Fruit fly (Drosophila melanogaster) whole organism, wandering third instar larva: ENCODE measurements around the gene CG15040.

Experiments used
- OdsH ChIP-seq: fragments of 200-800 bp; sonication (Bioruptor generic); optimal IDR thresholded peaks from 2 replicates; lab custom pipeline; 2016; ENCODE audit warnings: missing biosample characterization, mild to moderate bottlenecking, missing genetic modification characterization
- br ChIP-seq: fragments of 200-800 bp; sonication (Bioruptor generic); optimal IDR thresholded peaks from 2 replicates; lab custom pipeline; 2016; ENCODE audit warnings: missing biosample characterization, missing genetic modification characterization
- dmrt93B ChIP-seq: fragments of 200-800 bp; sonication (Bioruptor generic); optimal IDR thresholded peaks from 2 replicates; lab custom pipeline; 2018; ENCODE audit warnings: missing biosample characterization, mild to moderate bottlenecking, missing genetic modification characterization
- foxo ChIP-seq, 2 experiments: fragments of 200-800 bp; sonication (Bioruptor generic); optimal IDR thresholded peaks; 2 replicates in 1 of 2; 3 replicates in 1 of 2; lab custom pipeline; 2016 to 2017; ENCODE audit warnings: missing biosample characterization in 2 of 2, missing genetic modification characterization in 2 of 2
- lola ChIP-seq: fragments of >200 bp; optimal IDR thresholded peaks from 2 replicates; lab custom pipeline; 2017; ENCODE audit warnings: missing biosample characterization, missing genetic modification characterization
- psq ChIP-seq: fragments of 200-800 bp; sonication (Bioruptor generic); optimal IDR thresholded peaks from 3 replicates; lab custom pipeline; 2017; ENCODE audit warnings: missing biosample characterization, mild to moderate bottlenecking, missing genetic modification characterization, moderate library complexity
- sage ChIP-seq: fragments of 200-800 bp; sonication (Bioruptor generic); optimal IDR thresholded peaks from 2 replicates; lab custom pipeline; 2016; ENCODE audit warnings: missing biosample characterization, mild to moderate bottlenecking, missing genetic modification characterization
- woc ChIP-seq: sonication (Bioruptor generic); optimal IDR thresholded peaks from 2 replicates; lab custom pipeline; 2016; ENCODE audit warnings: missing biosample characterization, mild to moderate bottlenecking, missing genetic modification characterization

DNA sequence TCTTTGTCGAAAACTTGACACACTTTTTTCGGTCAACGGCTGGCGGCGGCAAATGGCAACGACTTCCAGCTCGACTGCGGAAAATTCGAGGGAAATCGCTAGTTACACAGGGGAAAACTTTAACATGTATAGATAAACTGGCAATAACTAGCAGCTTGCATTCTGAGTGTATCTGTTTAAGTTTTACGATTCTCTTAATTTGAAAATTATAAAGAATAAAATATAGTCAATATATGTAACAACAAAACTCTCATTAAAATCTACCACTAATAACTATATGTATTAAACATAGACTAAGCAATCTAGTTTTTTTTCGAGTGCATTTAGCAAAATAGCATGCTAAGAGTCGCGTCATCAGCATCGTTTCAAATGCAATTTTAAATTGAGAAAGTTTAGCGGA, 46.0 kb upstream of the CG15040 start:
- TF ChIP-seq OdsH (no peak), dmrt93B (GFP tag; lab: Kevin White, UChicago) (no peak), lola (GFP tag; lab: Kevin White, UChicago) (no peak), br (GFP tag; lab: Kevin White, UChicago) (no peak), sage (no peak), psq (GFP tag; lab: Kevin White, UChicago) (no peak), foxo (GFP tag; optimal IDR thresholded peaks at IDR 0.05; lab: Kevin White, UChicago) (no peak), woc (no peak)
